Worm (Caenorhabditis elegans) whole organism, early embryonic: ENCODE data around the gene grp-1.

Source experiments
- B0310.2 ChIP-seq: sonication (generic microtip); optimal IDR thresholded peaks from 2 replicates; lab custom pipeline; 2016; ENCODE audit warnings: mild to moderate bottlenecking, missing genetic modification characterization, missing compliant biosample characterization
- F13C5.2 ChIP-seq: sonication (generic microtip); optimal IDR thresholded peaks from 2 replicates; lab custom pipeline; 2017; ENCODE audit warnings: mild to moderate bottlenecking, missing genetic modification characterization, inconsistent platforms, missing compliant biosample characterization
- aly-1 ChIP-seq: sonication (generic microtip); optimal IDR thresholded peaks from 2 replicates; lab custom pipeline; 2016; ENCODE audit warnings: missing genetic modification characterization, missing compliant biosample characterization
- ama-1 ChIP-seq: fragments of 150-350 bp; optimal IDR thresholded peaks from 2 replicates; lab custom pipeline; 2014
- ceh-36 ChIP-seq: sonication (generic microtip); optimal IDR thresholded peaks from 2 replicates; lab custom pipeline; 2016; ENCODE audit warnings: missing genetic modification characterization, inconsistent platforms, missing compliant biosample characterization
- ets-7 ChIP-seq: sonication (generic microtip); optimal IDR thresholded peaks from 2 replicates; lab custom pipeline; 2016; ENCODE audit warnings: missing genotype, missing genetic modification characterization, missing compliant biosample characterization
- flt-1 ChIP-seq: fragments of 200-800 bp; sonication (Bioruptor generic); IDR thresholded peaks from 2 replicates; pipeline ENCODE4 v1.3.6; 2022; ENCODE audit warnings: missing genetic modification characterization, missing compliant biosample characterization
- hmg-4 ChIP-seq: fragments of 200-800 bp; sonication (Bioruptor generic); optimal IDR thresholded peaks from 2 replicates; lab custom pipeline; 2018; ENCODE audit warnings: mild to moderate bottlenecking, missing genetic modification characterization, missing compliant biosample characterization
- hnd-1 ChIP-seq: sonication (generic microtip); optimal IDR thresholded peaks from 2 replicates; lab custom pipeline; 2016; ENCODE audit warnings: missing genetic modification characterization, missing compliant biosample characterization
- pes-1 ChIP-seq: fragments of 200-800 bp; sonication (Bioruptor generic); IDR thresholded peaks from 2 replicates; pipeline ENCODE4 v1.3.6; 2022; ENCODE audit warnings: missing genetic modification reagents, missing genetic modification characterization, missing compliant biosample characterization
- tbx-11 ChIP-seq: fragments of 200-800 bp; sonication (Bioruptor generic); IDR thresholded peaks from 2 replicates; pipeline ENCODE4 v1.3.6; 2022; ENCODE audit warnings: missing genetic modification characterization, missing compliant biosample characterization
- tbx-37 ChIP-seq: fragments of 200-800 bp; sonication (Bioruptor generic); conservative IDR thresholded peaks from 2 replicates; pipeline ENCODE4 v1.3.6; 2022; ENCODE audit warnings: missing genetic modification reagents, missing genetic modification characterization, missing compliant biosample characterization
- tra-4 ChIP-seq: sonication (generic microtip); optimal IDR thresholded peaks from 2 replicates; lab custom pipeline; 2017; ENCODE audit warnings: missing genetic modification characterization, missing compliant biosample characterization

ce11 chrIII:8069206-8069605 is 16.3 kb upstream of the grp-1 start:
- TF ChIP-seq ceh-36 (tag; lab: Kevin White, UChicago) = no peak
- no peak for TF ChIP-seq ama-1 (lab: Kevin White, UChicago)
- no peak for TF ChIP-seq hnd-1
- no peak for TF ChIP-seq flt-1 (GFP tag; lab: Robert Waterston, UW)
- TF ChIP-seq tra-4 = no peak
- TF ChIP-seq tbx-11 (GFP tag; lab: Robert Waterston, UW) = no peak
- no peak for TF ChIP-seq tbx-37
- no peak for TF ChIP-seq pes-1 (GFP tag; lab: Robert Waterston, UW)
- TF ChIP-seq B0310.2 (tag; lab: Kevin White, UChicago) = no peak
- TF ChIP-seq ets-7 (tag; lab: Kevin White, UChicago) = no peak
- no peak for TF ChIP-seq F13C5.2 (tag; lab: Kevin White, UChicago)
- TF ChIP-seq aly-1 (tag; lab: Kevin White, UChicago) = no peak
- TF ChIP-seq hmg-4 = no peak
